Worm (Caenorhabditis elegans) whole organism, L4 larva: ENCODE measurements around the gene T21B10.3.

Experiments used
- F49E8.2 ChIP-seq: sonication (generic microtip); optimal IDR thresholded peaks from 2 replicates; lab custom pipeline; 2016; ENCODE audit warnings: missing compliant biosample characterization, mild to moderate bottlenecking, missing genetic modification characterization, borderline replicate concordance
- Y48G9A.11 ChIP-seq: fragments of 200-800 bp; sonication (Bioruptor generic); IDR thresholded peaks from 2 replicates; pipeline ENCODE4 v1.3.6; 2022; ENCODE audit warnings: missing genetic modification reagents, missing genetic modification characterization, missing compliant biosample characterization
- Y5F2A.4 ChIP-seq: fragments of 200-800 bp; sonication (Bioruptor generic); optimal IDR thresholded peaks from 2 replicates; lab custom pipeline; 2018; ENCODE audit warnings: mild to moderate bottlenecking, missing genetic modification characterization, missing compliant biosample characterization
- Y75B8A.6 ChIP-seq: fragments of 200-800 bp; sonication (Bioruptor generic); IDR thresholded peaks from 2 replicates; pipeline ENCODE4 v1.3.6; 2022; ENCODE audit warnings: missing genetic modification reagents, missing genetic modification characterization, missing compliant biosample characterization
- aha-1 ChIP-seq: fragments of 150-350 bp; peaks from one replicate; lab custom pipeline; 2014; ENCODE audit warnings: missing biosample characterization, missing genetic modification characterization
- ama-1 ChIP-seq: fragments of 150-350 bp; optimal IDR thresholded peaks from 2 replicates; lab custom pipeline; 2014; ENCODE audit warnings: inconsistent platforms, mixed read lengths
- ceh-20 ChIP-seq: fragments of 200-800 bp; sonication (Bioruptor generic); IDR thresholded peaks from 2 replicates; pipeline ENCODE4 v1.3.6; 2022; ENCODE audit warnings: missing genetic modification reagents, missing genetic modification characterization, missing compliant biosample characterization
- ceh-32 ChIP-seq: sonication (generic microtip); optimal IDR thresholded peaks from 2 replicates; lab custom pipeline; 2016; ENCODE audit warnings: mild to moderate bottlenecking, missing genetic modification characterization, missing compliant biosample characterization; ENCODE audit not compliant: poor library complexity
- ceh-82 ChIP-seq: sonication (generic microtip); optimal IDR thresholded peaks from 2 replicates; lab custom pipeline; 2017; ENCODE audit warnings: missing biosample characterization, missing genetic modification characterization
- cey-2 ChIP-seq: sonication (generic microtip); optimal IDR thresholded peaks from 3 replicates; lab custom pipeline; 2017; ENCODE audit warnings: missing genetic modification characterization, mild to moderate bottlenecking, missing compliant biosample characterization, antibody characterized with exemption, borderline replicate concordance; ENCODE audit not compliant: insufficient read depth
- daf-19 ChIP-seq: fragments of 200-800 bp; sonication (Bioruptor generic); conservative IDR thresholded peaks from 2 replicates; pipeline ENCODE4 v1.3.6; 2022; ENCODE audit warnings: missing genetic modification characterization, missing compliant biosample characterization
- daf-8 ChIP-seq: fragments of 200-800 bp; sonication (Bioruptor generic); IDR thresholded peaks from 2 replicates; pipeline ENCODE4 v1.3.6; 2022; ENCODE audit warnings: missing genetic modification characterization, missing compliant biosample characterization
- dmd-6 ChIP-seq: fragments of 200-800 bp; sonication (Bioruptor generic); IDR thresholded peaks from 2 replicates; pipeline ENCODE4 v1.3.6; 2022; ENCODE audit warnings: missing genetic modification reagents, missing genetic modification characterization, missing compliant biosample characterization
- dve-1 ChIP-seq: sonication (generic microtip); optimal IDR thresholded peaks from 2 replicates; lab custom pipeline; 2017; ENCODE audit warnings: antibody characterized with exemption, mild to moderate bottlenecking, missing genetic modification characterization, missing compliant biosample characterization; ENCODE audit not compliant: insufficient read depth
- egl-27 ChIP-seq: sonication (generic microtip); optimal IDR thresholded peaks from 3 replicates; lab custom pipeline; 2017; ENCODE audit warnings: missing biosample characterization, missing genetic modification reagents, missing genetic modification characterization
- jun-1 ChIP-seq: fragments of 150-350 bp; optimal IDR thresholded peaks from 2 replicates; lab custom pipeline; 2014; ENCODE audit warnings: missing biosample characterization, missing genetic modification reagents, missing genetic modification characterization
- lim-7 ChIP-seq: fragments of 200-800 bp; sonication (Bioruptor generic); IDR thresholded peaks from 2 replicates; pipeline ENCODE4 v1.3.6; 2022; ENCODE audit warnings: missing genetic modification characterization, missing compliant biosample characterization
- lin-13 ChIP-seq: fragments of 150-350 bp; optimal IDR thresholded peaks from 2 replicates; lab custom pipeline; 2014; ENCODE audit warnings: missing biosample characterization, missing genetic modification reagents, missing genetic modification characterization
- lin-29 ChIP-seq: fragments of 200-800 bp; sonication (Bioruptor generic); IDR thresholded peaks from 2 replicates; pipeline ENCODE4 v1.3.6; 2022; ENCODE audit warnings: missing genetic modification reagents, missing genetic modification characterization, missing compliant biosample characterization
- lin-38 ChIP-seq: fragments of 200-800 bp; sonication (Bioruptor generic); IDR thresholded peaks from 2 replicates; pipeline ENCODE4 v1.3.6; 2022; ENCODE audit warnings: missing genetic modification reagents, missing genetic modification characterization, missing compliant biosample characterization
- madf-9 ChIP-seq: fragments of 200-800 bp; sonication (Bioruptor generic); conservative IDR thresholded peaks from 2 replicates; pipeline ENCODE4 v1.3.6; 2022; ENCODE audit warnings: missing genetic modification reagents, missing genetic modification characterization, missing compliant biosample characterization
- mdt-29 ChIP-seq: fragments of 200-800 bp; sonication (Bioruptor generic); IDR thresholded peaks from 2 replicates; pipeline ENCODE4 v1.3.6; 2022; ENCODE audit warnings: missing genetic modification reagents, missing genetic modification characterization, missing compliant biosample characterization
- mep-1 ChIP-seq: fragments of 150-350 bp; sonication (generic microtip); optimal IDR thresholded peaks from 3 replicates; lab custom pipeline; 2014; ENCODE audit warnings: missing biosample characterization, missing genetic modification characterization
- mxl-2 ChIP-seq: fragments of 200-800 bp; sonication (Bioruptor generic); conservative IDR thresholded peaks from 2 replicates; pipeline ENCODE4 v1.3.6; 2022; ENCODE audit warnings: missing genetic modification reagents, missing genetic modification characterization, missing compliant biosample characterization
- mxl-3 ChIP-seq: fragments of 200-800 bp; sonication (Bioruptor generic); optimal IDR thresholded peaks from 2 replicates; lab custom pipeline; 2018; ENCODE audit warnings: mild to moderate bottlenecking, missing genetic modification characterization, missing compliant biosample characterization
- nhr-11 ChIP-seq: fragments of 150-350 bp; optimal IDR thresholded peaks from 2 replicates; lab custom pipeline; 2014; ENCODE audit warnings: missing biosample characterization, missing genetic modification characterization
- nhr-237 ChIP-seq: sonication (generic microtip); optimal IDR thresholded peaks from 2 replicates; lab custom pipeline; 2017; ENCODE audit warnings: missing biosample characterization, missing genetic modification characterization
- nhr-77 ChIP-seq: fragments of 150-350 bp; optimal IDR thresholded peaks from 2 replicates; lab custom pipeline; 2014; ENCODE audit warnings: missing biosample characterization, missing genetic modification characterization
- php-3 ChIP-seq: fragments of 200-800 bp; sonication (Bioruptor generic); IDR thresholded peaks from 2 replicates; pipeline ENCODE4 v1.3.6; 2022; ENCODE audit warnings: missing genetic modification reagents, missing genetic modification characterization, missing compliant biosample characterization
- set-16 ChIP-seq: fragments of 200-800 bp; sonication (Bioruptor generic); IDR thresholded peaks from 2 replicates; pipeline ENCODE4 v1.3.6; 2022; ENCODE audit warnings: missing genetic modification reagents, missing genetic modification characterization, missing compliant biosample characterization
- spr-1 ChIP-seq: sonication (generic microtip); optimal IDR thresholded peaks from 2 replicates; lab custom pipeline; 2016; ENCODE audit warnings: mild to moderate bottlenecking, missing genetic modification characterization, missing compliant biosample characterization
- tag-97 ChIP-seq: fragments of 200-800 bp; sonication (Bioruptor generic); IDR thresholded peaks from 2 replicates; pipeline ENCODE4 v1.3.6; 2022; ENCODE audit warnings: missing genetic modification characterization, missing compliant biosample characterization
- tra-1 ChIP-seq: fragments of 200-800 bp; sonication (Bioruptor generic); IDR thresholded peaks from 2 replicates; pipeline ENCODE4 v1.3.6; 2022; ENCODE audit warnings: missing genetic modification reagents, missing genetic modification characterization, missing compliant biosample characterization
- vab-7 ChIP-seq: fragments of 200-800 bp; sonication (Bioruptor generic); IDR thresholded peaks from 2 replicates; pipeline ENCODE4 v1.3.6; 2022; ENCODE audit warnings: missing genetic modification reagents, missing genetic modification characterization, missing compliant biosample characterization
- zag-1 ChIP-seq: fragments of 150-350 bp; optimal IDR thresholded peaks from 2 replicates; lab custom pipeline; 2014; ENCODE audit warnings: missing biosample characterization, missing genetic modification characterization
- zfp-3 ChIP-seq: fragments of 200-800 bp; sonication (Bioruptor generic); conservative IDR thresholded peaks from 2 replicates; pipeline ENCODE4 v1.3.6; 2022; ENCODE audit warnings: missing genetic modification reagents, missing genetic modification characterization, missing compliant biosample characterization
- zip-11 ChIP-seq: fragments of 200-800 bp; sonication (Bioruptor generic); IDR thresholded peaks from 2 replicates; pipeline ENCODE4 v1.3.6; 2022; ENCODE audit warnings: missing genetic modification characterization, missing compliant biosample characterization

The T21B10.3 gene

ce11 chrII:8931405-8932149 lies 2.6 kb upstream of the T21B10.3 start (continued):
- TF ChIP-seq nhr-77 (tag; lab: Kevin White, UChicago) (no peak), tag-97 (GFP tag; lab: Robert Waterston, UW) (no peak), Y48G9A.11 (no peak), dve-1 (peak; percentile 28), daf-19 (GFP tag; lab: Robert Waterston, UW) (no peak), jun-1 (tag; lab: Kevin White, UChicago) (no peak), mxl-2 (GFP tag; lab: Robert Waterston, UW) (no peak), spr-1 (tag; lab: Kevin White, UChicago) (peak; percentile 4), mdt-29 (GFP tag; lab: Robert Waterston, UW) (no peak), ceh-82 (no peak), madf-9 (GFP tag; lab: Robert Waterston, UW) (0 out of 2 replicates have a peak, but pooled peaks have one; percentile 21), Y75B8A.6 (GFP tag; lab: Robert Waterston, UW) (0 out of 2 replicates have a peak, but pooled peaks have one; percentile 7), set-16 (GFP tag; lab: Robert Waterston, UW) (no peak), lin-29 (GFP tag; lab: Robert Waterston, UW) (no peak), nhr-11 (no peak), dmd-6 (GFP tag; lab: Robert Waterston, UW) (no peak), mep-1 (no peak), lim-7 (GFP tag; lab: Robert Waterston, UW) (no peak), vab-7 (no peak), lin-38 (GFP tag; lab: Robert Waterston, UW) (no peak), zag-1 (no peak), zfp-3 (GFP tag; lab: Robert Waterston, UW) (no peak), mxl-3 (GFP tag; lab: Kevin White, UChicago) (no peak), ama-1 (lab: Kevin White, UChicago) (no peak), cey-2 (tag; lab: Kevin White, UChicago) (no peak), egl-27 (tag; lab: Kevin White, UChicago) (no peak), Y5F2A.4 (GFP tag; lab: Kevin White, UChicago) (no peak), lin-13 (GFP tag; lab: Kevin White, UChicago) (no peak), php-3 (GFP tag; lab: Robert Waterston, UW) (no peak), ceh-32 (no peak), ceh-20 (no peak), tra-1 (no peak), zip-11 (GFP tag; lab: Robert Waterston, UW) (no peak), daf-8 (GFP tag; lab: Robert Waterston, UW) (no peak), nhr-237 (tag; lab: Kevin White, UChicago) (no peak), F49E8.2 (tag; lab: Kevin White, UChicago) (no peak)

DNA sequence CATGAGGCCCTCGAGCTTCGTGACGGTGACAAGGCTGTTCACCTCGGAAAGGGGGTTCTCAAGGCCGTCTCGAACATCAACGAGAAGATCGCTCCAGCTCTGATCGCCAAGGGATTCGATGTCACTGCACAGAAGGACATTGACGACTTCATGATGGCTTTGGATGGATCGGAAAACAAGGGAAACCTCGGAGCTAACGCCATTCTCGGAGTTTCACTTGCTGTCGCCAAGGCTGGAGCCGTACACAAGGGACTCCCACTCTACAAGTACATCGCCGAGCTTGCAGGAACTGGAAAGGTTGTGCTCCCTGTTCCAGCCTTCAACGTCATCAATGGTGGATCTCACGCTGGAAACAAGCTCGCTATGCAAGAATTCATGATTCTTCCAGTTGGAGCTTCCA lies 1.8 kb upstream of the T21B10.3 start:
- TF ChIP-seq F49E8.2 (tag; lab: Kevin White, UChicago) (no peak), set-16 (GFP tag; lab: Robert Waterston, UW) (peak; percentile 48), aha-1 (tag; lab: Kevin White, UChicago) (peak; percentile 88), lin-38 (GFP tag; lab: Robert Waterston, UW) (no peak), ceh-32 (no peak)
- TF ChIP-seq, all 104 proteins: peak for 2
